Fruit fly (Drosophila melanogaster): Measurements from ENCODE around the gene Ilp2.

DNA sequence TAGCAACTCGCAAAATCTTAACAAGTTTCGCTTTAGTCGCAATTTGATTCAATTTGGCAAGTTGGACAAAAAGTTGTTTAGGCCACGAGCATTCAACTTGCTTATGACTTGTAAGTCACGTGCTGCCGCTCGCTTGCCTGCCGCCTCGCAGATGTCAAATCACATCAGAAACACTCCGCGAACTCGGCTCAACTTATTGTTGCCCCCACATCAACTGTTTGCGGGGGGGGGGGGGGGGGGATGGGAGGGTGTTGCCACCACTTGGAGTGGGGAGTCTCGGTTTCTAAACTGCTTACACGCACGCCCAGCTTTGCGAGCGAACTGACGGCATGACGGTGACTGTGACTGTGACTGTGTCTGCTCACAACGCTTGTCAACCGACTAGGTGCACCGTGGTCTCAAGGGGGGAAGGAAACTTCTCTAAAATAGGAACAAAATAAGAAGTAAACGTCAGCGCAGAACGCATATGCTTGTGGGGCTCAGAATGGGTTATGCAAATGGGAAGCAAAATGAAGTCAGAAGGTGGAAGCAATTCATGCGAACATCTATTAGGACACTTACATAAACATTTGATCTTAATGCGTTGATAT is 22.6 kb upstream of the Ilp2 start:
- TF ChIP-seq pan (optimal IDR thresholded peaks at IDR 0.05) (no peak), jim (GFP tag; optimal IDR thresholded peaks at IDR 0.05) (no peak), usp (GFP tag; optimal IDR thresholded peaks at IDR 0.05) (no peak), OdsH (GFP tag; optimal IDR thresholded peaks at IDR 0.05) (no peak), Sp1 (GFP tag; optimal IDR thresholded peaks at IDR 0.05) (no peak), ey (GFP tag; optimal IDR thresholded peaks at IDR 0.05) (no peak), Dif (GFP tag; optimal IDR thresholded peaks at IDR 0.05; ENCODE audit: partially characterized antibody) (no peak), GATAd (GFP tag; optimal IDR thresholded peaks at IDR 0.05) (no peak), Hr78 (GFP tag; optimal IDR thresholded peaks at IDR 0.05) (no peak), Myc (optimal IDR thresholded peaks at IDR 0.05) (no peak), Jra (GFP tag; optimal IDR thresholded peaks at IDR 0.05) (no peak), psq (GFP tag; optimal IDR thresholded peaks at IDR 0.05) (no peak)

Data from whole organism, wandering third instar larva.